Worm (Caenorhabditis elegans): ENCODE results near the gene pig-1.
A peak's percentile ranks its signal among the peaks of the same experiment; 100 is the strongest.

Gene pig-1

ce11 chrIV:468307-468706 lies 51.0 kb downstream of the pig-1 start:
- TF ChIP-seq ceh-2 (tag; optimal IDR thresholded peaks at IDR 0.05) = no peak

- no peak for TF ChIP-seq ztf-16 (tag; optimal IDR thresholded peaks at IDR 0.05)
Measured at ce11 chrIV:467291-467690, 52.0 kb downstream of the pig-1 start.

ce11 chrIV:466569-466968 lies 52.7 kb downstream of the pig-1 start:
- TF ChIP-seq dmd-4 (tag; optimal IDR thresholded peaks at IDR 0.05; ENCODE audit: borderline replicate concordance) (no peak), ceh-6 (GFP tag; optimal IDR thresholded peaks at IDR 0.05) (no peak), pag-3 (tag; optimal IDR thresholded peaks at IDR 0.05; ENCODE audit: borderline replicate concordance) (no peak), fax-1 (tag; optimal IDR thresholded peaks at IDR 0.05) (no peak), sdc-2 (tag; optimal IDR thresholded peaks at IDR 0.05) (no peak), nhr-232 (tag; optimal IDR thresholded peaks at IDR 0.05) (no peak), ceh-19 (GFP tag; optimal IDR thresholded peaks at IDR 0.05) (no peak), fkh-10 (GFP tag; optimal IDR thresholded peaks at IDR 0.05) (no peak), tbx-7 (tag; optimal IDR thresholded peaks at IDR 0.05) (no peak), unc-3 (GFP tag; conservative IDR thresholded peaks at IDR 0.05) (no peak), unc-3 (tag; optimal IDR thresholded peaks at IDR 0.05) (no peak), hlh-6 (tag; optimal IDR thresholded peaks at IDR 0.05) (no peak)

ce11 chrIV:462050-462449 lies 57.2 kb downstream of the pig-1 start:
- no peak for TF ChIP-seq sdc-2 (tag; optimal IDR thresholded peaks at IDR 0.05)
- peak; percentile 44 for TF ChIP-seq elt-4 (tag; optimal IDR thresholded peaks at IDR 0.05)

- TF ChIP-seq ceh-22 (tag; optimal IDR thresholded peaks at IDR 0.05) = no peak
- TF ChIP-seq K02D7.2 (tag; optimal IDR thresholded peaks at IDR 0.05) = no peak
- TF ChIP-seq sdc-2 (tag; optimal IDR thresholded peaks at IDR 0.05) = no peak
- TF ChIP-seq ahr-1 (tag; optimal IDR thresholded peaks at IDR 0.05) = no peak
- no peak for TF ChIP-seq tbx-2 (tag; optimal IDR thresholded peaks at IDR 0.05)
- TF ChIP-seq syd-9 (tag; optimal IDR thresholded peaks at IDR 0.05) = no peak
Measured at ce11 chrIV:460614-461079, 58.6 kb downstream of the pig-1 start, which contains the start of gene M04G7.2. Gene M04G7.2 (minus strand): TSS chrIV:461029.

Data from whole organism, late embryonic.